Fruit fly (Drosophila melanogaster) whole organism, adult: Measurements from ENCODE around the gene CG12009.

ENCODE experiments used
- CG11617 ChIP-seq: fragments of 200-800 bp; sonication (Bioruptor generic); optimal IDR thresholded peaks from 2 replicates; lab custom pipeline; 2017; ENCODE audit warnings: mild to moderate bottlenecking, missing biosample characterization, missing genetic modification reagents, missing genetic modification characterization
- CG12768 ChIP-seq: fragments of 200-800 bp; sonication (Bioruptor generic); optimal IDR thresholded peaks from 2 replicates; lab custom pipeline; 2017; ENCODE audit warnings: missing biosample characterization, missing genetic modification characterization, mild to moderate bottlenecking, moderate library complexity, missing genetic modification reagents
- CG14711 ChIP-seq: fragments of 200-800 bp; sonication (Bioruptor generic); optimal IDR thresholded peaks from 2 replicates; lab custom pipeline; 2018; ENCODE audit warnings: missing biosample characterization, mild to moderate bottlenecking, missing genetic modification characterization, moderate library complexity
- CG1620 ChIP-seq: fragments of 200-800 bp; sonication (Bioruptor generic); optimal IDR thresholded peaks from 2 replicates; lab custom pipeline; 2016; ENCODE audit warnings: missing biosample characterization, missing genetic modification characterization
- CG33017 ChIP-seq: fragments of 200-800 bp; sonication (Bioruptor generic); optimal IDR thresholded peaks from 2 replicates; lab custom pipeline; 2018; ENCODE audit warnings: missing biosample characterization, mild to moderate bottlenecking, missing genetic modification characterization, moderate library complexity
- CG5204 ChIP-seq: fragments of 200-800 bp; sonication (Bioruptor generic); optimal IDR thresholded peaks from 2 replicates; lab custom pipeline; 2016; ENCODE audit warnings: missing biosample characterization, missing genetic modification characterization
- CG7045 ChIP-seq: fragments of 200-800 bp; sonication (Bioruptor generic); optimal IDR thresholded peaks from 2 replicates; lab custom pipeline; 2017; ENCODE audit warnings: missing biosample characterization, mild to moderate bottlenecking, missing genetic modification characterization
- CG7101 ChIP-seq: fragments of 200-800 bp; sonication (Bioruptor generic); optimal IDR thresholded peaks from 2 replicates; lab custom pipeline; 2018; ENCODE audit warnings: missing biosample characterization, mild to moderate bottlenecking, missing genetic modification characterization, moderate library complexity
- Clk ChIP-seq: fragments of 200-800 bp; sonication (Bioruptor generic); optimal IDR thresholded peaks from 2 replicates; lab custom pipeline; 2017; ENCODE audit warnings: missing biosample characterization, missing genetic modification characterization
- Crg-1 ChIP-seq: fragments of 200-800 bp; sonication (Bioruptor generic); optimal IDR thresholded peaks from 2 replicates; lab custom pipeline; 2016; ENCODE audit warnings: missing biosample characterization, missing genetic modification characterization
- Hr96 ChIP-seq: fragments of 200-800 bp; sonication (Bioruptor generic); optimal IDR thresholded peaks from 2 replicates; lab custom pipeline; 2016; ENCODE audit warnings: missing biosample characterization, missing genetic modification characterization
- Mnt ChIP-seq: fragments of 200-800 bp; sonication (Bioruptor generic); optimal IDR thresholded peaks from 2 replicates; lab custom pipeline; 2016; ENCODE audit warnings: missing biosample characterization, mild to moderate bottlenecking, missing genetic modification characterization
- bab1 ChIP-seq: fragments of 200-800 bp; sonication (Bioruptor generic); optimal IDR thresholded peaks from 3 replicates; lab custom pipeline; 2019; ENCODE audit warnings: missing biosample characterization, mild to moderate bottlenecking, missing genetic modification characterization, moderate library complexity
- cic ChIP-seq: fragments of 200-800 bp; sonication (Bioruptor generic); optimal IDR thresholded peaks from 2 replicates; lab custom pipeline; 2017; ENCODE audit warnings: missing biosample characterization, mild to moderate bottlenecking, missing genetic modification characterization, moderate library complexity
- cnc ChIP-seq, 2 experiments: fragments of >200 bp; optimal IDR thresholded peaks; 2 replicates each; lab custom pipeline; 2017
- kay ChIP-seq: fragments of 200-800 bp; sonication (Bioruptor generic); peaks from one replicate; lab custom pipeline; 2016; ENCODE audit warnings: missing biosample characterization, missing genetic modification characterization, borderline replicate concordance
- ovo ChIP-seq: fragments of 200-800 bp; sonication (Bioruptor generic); optimal IDR thresholded peaks from 2 replicates; lab custom pipeline; 2016; ENCODE audit warnings: missing biosample characterization, missing genetic modification characterization
- pad ChIP-seq: fragments of 200-800 bp; sonication (Bioruptor generic); optimal IDR thresholded peaks from 3 replicates; lab custom pipeline; 2017; ENCODE audit warnings: missing biosample characterization, missing genetic modification characterization, mild to moderate bottlenecking, moderate library complexity, missing genetic modification reagents
- tj ChIP-seq: fragments of 200-800 bp; sonication (Bioruptor generic); optimal IDR thresholded peaks from 3 replicates; lab custom pipeline; 2017; ENCODE audit warnings: missing biosample characterization, mild to moderate bottlenecking, missing genetic modification characterization, moderate library complexity
- toe ChIP-seq: fragments of 200-800 bp; sonication (Bioruptor generic); optimal IDR thresholded peaks from 2 replicates; lab custom pipeline; 2016; ENCODE audit warnings: missing biosample characterization, missing genetic modification characterization

Gene CG12009

DNA sequence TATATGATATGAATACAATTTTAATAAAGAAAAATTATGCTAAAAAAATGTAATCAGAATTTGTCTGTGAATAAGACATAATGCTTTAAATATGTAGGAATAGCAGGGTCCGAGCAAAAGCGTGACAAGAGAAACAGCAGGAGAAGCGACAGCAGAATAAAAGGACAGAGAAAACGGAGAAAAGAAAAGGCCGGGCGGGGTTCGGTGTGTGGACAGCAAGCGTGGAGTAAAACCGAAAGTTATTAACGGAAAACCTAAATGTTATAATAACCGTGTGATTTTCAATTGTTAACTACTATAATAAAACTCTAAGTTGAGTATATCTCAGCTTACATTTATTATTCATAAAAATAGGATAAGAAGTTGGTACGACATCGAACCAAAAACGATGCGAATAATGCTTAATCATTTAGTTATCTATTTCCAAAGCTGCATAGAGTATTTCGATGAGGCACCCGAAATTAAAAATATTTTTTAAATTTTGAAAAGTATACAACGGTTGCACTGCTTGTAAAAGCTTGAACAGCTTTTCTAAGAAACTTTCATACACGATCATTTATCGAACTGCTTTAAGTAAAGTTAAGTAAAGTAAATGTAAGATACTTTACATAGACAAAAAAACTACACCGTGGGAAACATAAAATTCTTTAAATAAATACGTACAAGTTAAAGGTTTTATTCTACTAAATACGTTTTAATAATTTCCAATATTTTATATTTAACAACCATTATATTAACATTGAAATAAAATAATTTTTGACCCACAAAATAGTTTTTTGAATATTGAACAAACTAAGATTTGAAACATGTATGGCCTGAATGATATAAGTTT lies 39.4 kb upstream of the CG12009 start:
- TF ChIP-seq CG12768 (no peak), Crg-1 (no peak), cnc (optimal IDR thresholded peaks at IDR 0.05; lab: Kevin White, UChicago) (no peak), pad (GFP tag; lab: Kevin White, UChicago) (no peak), cic (GFP tag; lab: Kevin White, UChicago) (no peak), kay (GFP tag; lab: Kevin White, UChicago) (peak; percentile 1), CG33017 (tag; lab: Kevin White, UChicago) (no peak), tj (GFP tag; lab: Kevin White, UChicago) (no peak), CG7045 (no peak)

DNA sequence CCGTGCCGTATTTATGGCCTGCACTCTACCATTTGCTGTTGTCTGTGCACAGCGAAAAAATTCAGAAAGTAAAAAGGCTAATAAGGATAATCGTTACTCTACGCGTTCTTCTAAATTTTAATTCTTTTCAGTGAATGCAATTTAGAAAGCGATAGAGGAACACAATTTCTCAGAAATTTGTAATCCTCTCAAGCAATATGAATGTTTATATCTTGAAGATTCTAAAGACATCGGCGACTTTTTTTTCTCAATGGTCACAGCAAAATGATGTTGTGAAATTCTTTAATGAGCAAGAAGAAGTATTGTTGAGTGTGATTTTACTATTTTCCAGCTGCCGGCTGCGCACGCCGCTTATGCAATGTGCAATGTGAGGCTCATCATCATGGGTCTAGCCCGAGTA lies 38.4 kb upstream of the CG12009 start:
- TF ChIP-seq CG5204 (GFP tag; lab: Kevin White, UChicago) = no peak
- no peak for TF ChIP-seq cic (GFP tag; lab: Kevin White, UChicago)
- no peak for TF ChIP-seq kay (GFP tag; lab: Kevin White, UChicago)
- no peak for TF ChIP-seq CG11617
- no peak for TF ChIP-seq Mnt
- TF ChIP-seq CG12768 = no peak
- TF ChIP-seq CG1620 (GFP tag; lab: Kevin White, UChicago) = no peak
- no peak for TF ChIP-seq CG7045
- no peak for TF ChIP-seq CG33017 (tag; lab: Kevin White, UChicago)
- no peak for TF ChIP-seq CG7101
- TF ChIP-seq Crg-1 = no peak
- TF ChIP-seq cnc (optimal IDR thresholded peaks at IDR 0.05; lab: Kevin White, UChicago) = no peak
- TF ChIP-seq pad (GFP tag; lab: Kevin White, UChicago) = no peak
- TF ChIP-seq Clk (GFP tag; lab: Kevin White, UChicago) = no peak
- no peak for TF ChIP-seq tj (GFP tag; lab: Kevin White, UChicago)
- no peak for TF ChIP-seq CG14711 (tag; lab: Kevin White, UChicago)
- TF ChIP-seq Hr96 (GFP tag; lab: Kevin White, UChicago) = no peak

dm6 chr3L:3253631-3254030 lies 37.6 kb upstream of the CG12009 start:
- TF ChIP-seq cic (GFP tag; lab: Kevin White, UChicago) (no peak), cnc (optimal IDR thresholded peaks at IDR 0.05; lab: Kevin White, UChicago) (no peak), CG12768 (no peak), ovo (GFP tag; lab: Kevin White, UChicago) (no peak), pad (GFP tag; lab: Kevin White, UChicago) (no peak), CG33017 (tag; lab: Kevin White, UChicago) (no peak), Crg-1 (no peak), Hr96 (GFP tag; lab: Kevin White, UChicago) (no peak), CG7101 (no peak), CG7045 (no peak), CG5204 (GFP tag; lab: Kevin White, UChicago) (no peak), kay (GFP tag; lab: Kevin White, UChicago) (no peak), CG14711 (tag; lab: Kevin White, UChicago) (no peak), bab1 (no peak), tj (GFP tag; lab: Kevin White, UChicago) (no peak), Mnt (no peak), Clk (GFP tag; lab: Kevin White, UChicago) (no peak), CG11617 (no peak)

DNA sequence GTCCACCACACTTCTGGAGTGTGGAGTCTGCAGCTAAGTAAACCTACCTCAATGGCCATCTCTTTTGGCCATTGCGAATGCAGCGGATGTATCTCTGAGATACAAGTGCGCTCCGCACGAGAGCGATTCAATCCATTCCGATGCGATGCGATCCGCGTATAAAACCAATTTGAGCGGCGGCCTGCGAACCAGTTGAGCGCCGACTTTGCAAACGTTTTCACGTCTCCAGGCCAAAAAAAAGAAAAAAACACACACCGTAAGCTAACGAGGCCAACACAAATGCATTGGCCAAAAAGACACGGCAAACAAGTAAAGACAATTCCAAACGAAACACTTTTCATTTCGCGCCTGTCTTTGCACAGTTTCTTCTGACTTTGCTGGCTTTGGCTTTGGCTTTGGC lies 33.6 kb upstream of the CG12009 start, which contains the start of gene ckd:
Gene ckd (plus strand): TSS at position 189 of the 400 bp plus-strand sequence.
- TF ChIP-seq CG1620 (GFP tag; lab: Kevin White, UChicago) (no peak), CG14711 (tag; lab: Kevin White, UChicago) (no peak), CG12768 (no peak), CG5204 (GFP tag; lab: Kevin White, UChicago) (no peak), cic (GFP tag; lab: Kevin White, UChicago) (no peak), CG7045 (no peak), kay (GFP tag; lab: Kevin White, UChicago) (no peak), Mnt (no peak), Crg-1 (no peak), Clk (GFP tag; lab: Kevin White, UChicago) (no peak), toe (GFP tag; lab: Kevin White, UChicago) (no peak), CG33017 (tag; lab: Kevin White, UChicago) (no peak), CG11617 (no peak)

dm6 chr3L:3259703-3260102 lies 31.6 kb upstream of the CG12009 start:
- TF ChIP-seq ovo (GFP tag; lab: Kevin White, UChicago) (no peak), bab1 (no peak), kay (GFP tag; lab: Kevin White, UChicago) (no peak), toe (GFP tag; lab: Kevin White, UChicago) (no peak), CG33017 (tag; lab: Kevin White, UChicago) (no peak), CG7101 (no peak), tj (GFP tag; lab: Kevin White, UChicago) (no peak), CG11617 (no peak), CG7045 (no peak), Crg-1 (no peak)

- TF ChIP-seq Mnt (no peak), ovo (GFP tag; lab: Kevin White, UChicago) (no peak), kay (GFP tag; lab: Kevin White, UChicago) (no peak), CG1620 (GFP tag; lab: Kevin White, UChicago) (no peak)
These were observed 29.6 kb upstream of the CG12009 start for dm6 chr3L:3261642-3262041.
